Fruit fly (Drosophila melanogaster): Measurements from ENCODE around the gene Imp.

The Imp gene

DNA sequence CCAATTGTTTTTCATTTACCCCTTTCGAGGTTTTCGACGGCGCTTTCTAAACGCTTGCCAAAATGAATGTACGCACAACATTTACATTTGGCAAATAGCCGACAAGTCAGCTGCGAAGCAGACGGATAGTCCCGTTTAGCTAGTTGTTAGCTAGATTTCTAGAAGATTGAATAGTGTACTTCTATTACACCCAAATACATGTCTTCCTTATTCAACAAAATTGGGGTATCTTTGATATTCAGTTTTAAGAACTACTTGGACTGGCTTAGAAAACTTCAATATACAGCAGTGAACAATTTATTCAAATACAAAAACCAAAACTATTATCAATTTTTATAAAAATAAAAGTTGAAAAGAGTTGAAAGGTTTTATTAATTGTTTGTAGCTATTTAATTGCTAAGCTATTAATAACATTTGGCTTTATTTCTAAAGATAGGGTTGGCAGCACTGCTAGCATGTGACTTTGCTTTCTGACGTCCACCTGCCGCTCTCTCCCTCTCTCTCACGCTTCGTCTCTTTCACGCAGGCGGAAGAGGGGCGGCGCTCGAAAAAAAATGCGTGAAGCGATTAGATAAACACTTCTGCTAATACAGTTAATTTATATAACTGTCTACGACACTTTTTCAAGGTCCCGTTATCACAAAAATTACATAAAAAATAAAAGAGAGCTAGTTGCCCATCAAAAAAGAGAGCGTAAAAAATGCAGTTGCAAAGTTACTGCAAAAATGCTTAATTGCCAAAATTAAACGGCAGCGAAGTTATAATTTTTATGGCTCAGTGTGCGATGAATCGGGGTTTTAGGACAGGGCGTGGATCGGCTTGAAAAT is 39.1 kb downstream of the Imp start (continued):
- TF ChIP-seq HLHmδ (GFP tag; optimal IDR thresholded peaks at IDR 0.05) (no peak), en (GFP tag; optimal IDR thresholded peaks at IDR 0.05) (no peak), Nf-YB (GFP tag; optimal IDR thresholded peaks at IDR 0.05) (no peak), stc (GFP tag; IDR thresholded peaks at IDR 0.05) (no peak), Sox102F (GFP tag; optimal IDR thresholded peaks at IDR 0.05) (no peak), btn (GFP tag; optimal IDR thresholded peaks at IDR 0.05) (no peak), prd (optimal IDR thresholded peaks at IDR 0.05) (no peak), prd (GFP tag; IDR thresholded peaks at IDR 0.05) (no peak), chm (GFP tag; IDR thresholded peaks at IDR 0.05) (no peak), CG3065 (GFP tag; optimal IDR thresholded peaks at IDR 0.05) (no peak), CG2889 (GFP tag; IDR thresholded peaks at IDR 0.05) (no peak), CG16815 (GFP tag; optimal IDR thresholded peaks at IDR 0.05) (no peak), dmrt11E (tag; optimal IDR thresholded peaks at IDR 0.05) (no peak), CG8281 (tag; optimal IDR thresholded peaks at IDR 0.05) (no peak), CG42726 (GFP tag; IDR thresholded peaks at IDR 0.05; ENCODE audit: partially characterized antibody) (no peak), Ets97D (GFP tag; optimal IDR thresholded peaks at IDR 0.05) (no peak), mam (GFP tag; optimal IDR thresholded peaks at IDR 0.05) (no peak), tio (GFP tag; optimal IDR thresholded peaks at IDR 0.05) (no peak), mirr (GFP tag; optimal IDR thresholded peaks at IDR 0.05) (no peak), CG6813 (GFP tag; optimal IDR thresholded peaks at IDR 0.05) (no peak), ATbp (GFP tag; optimal IDR thresholded peaks at IDR 0.05) (no peak), CG8359 (GFP tag; optimal IDR thresholded peaks at IDR 0.05; ENCODE audit: borderline replicate concordance) (no peak), CG3726 (GFP tag; IDR thresholded peaks at IDR 0.05) (no peak), pros (GFP tag; optimal IDR thresholded peaks at IDR 0.05) (no peak), trem (tag; optimal IDR thresholded peaks at IDR 0.05) (peak; percentile 91), CG17912 (GFP tag; optimal IDR thresholded peaks at IDR 0.05) (no peak), Hr51 (GFP tag; optimal IDR thresholded peaks at IDR 0.05) (peak in 1 of 2 experiments; percentile 48), CG30020 (tag; optimal IDR thresholded peaks at IDR 0.05) (no peak), ab (GFP tag; optimal IDR thresholded peaks at IDR 0.05) (no peak), chif (GFP tag; optimal IDR thresholded peaks at IDR 0.05) (no peak), dmrt99B (tag; optimal IDR thresholded peaks at IDR 0.05) (no peak), Rfx (GFP tag; IDR thresholded peaks at IDR 0.05) (no peak), klu (GFP tag; IDR thresholded peaks at IDR 0.05) (no peak), CG2120 (GFP tag; optimal IDR thresholded peaks at IDR 0.05) (peak; percentile 16), Vsx1 (GFP tag; optimal IDR thresholded peaks at IDR 0.05) (peak; percentile 36), CG12299 (tag; optimal IDR thresholded peaks at IDR 0.05) (no peak), CG2202 (tag; optimal IDR thresholded peaks at IDR 0.05) (no peak), CG13894 (tag; optimal IDR thresholded peaks at IDR 0.05) (no peak), CG17385 (GFP tag; optimal IDR thresholded peaks at IDR 0.05) (no peak), CG11093 (GFP tag; IDR thresholded peaks at IDR 0.05) (no peak), CG13296 (GFP tag; optimal IDR thresholded peaks at IDR 0.05) (no peak), CG2678 (tag; optimal IDR thresholded peaks at IDR 0.05) (peak; percentile 35), D19A (tag; optimal IDR thresholded peaks at IDR 0.05) (no peak), CG10209 (GFP tag; optimal IDR thresholded peaks at IDR 0.05) (no peak), jing (GFP tag; optimal IDR thresholded peaks at IDR 0.05) (no peak), E2f2 (GFP tag; IDR thresholded peaks at IDR 0.05) (0 out of 2 replicates have a peak, but pooled peaks have one; percentile 6), CG12391 (tag; optimal IDR thresholded peaks at IDR 0.05) (peak; percentile 17), az2 (GFP tag; optimal IDR thresholded peaks at IDR 0.05) (peak; percentile 0), CG4854 (GFP tag; optimal IDR thresholded peaks at IDR 0.05) (no peak)
